Worm (Caenorhabditis elegans): ENCODE data around the gene mom-1.

- TF ChIP-seq mep-1 (tag; optimal IDR thresholded peaks at IDR 0.05) (peak; percentile 11), nhr-237 (tag; optimal IDR thresholded peaks at IDR 0.05) (peak; percentile 32), mab-5 (tag; optimal IDR thresholded peaks at IDR 0.05) (peak; percentile 51), elt-3 (tag; optimal IDR thresholded peaks at IDR 0.05) (no peak), unc-62 (GFP tag; optimal IDR thresholded peaks at IDR 0.05) (peak; percentile 41)
Measured at ce11 chrX:6292143-6292542, 769 bp upstream of the mom-1 start.
